Fruit fly (Drosophila melanogaster) whole organism, embryonic: ENCODE data around the gene DCP2.

Experiments
- Abd-B ChIP-seq: fragments of 200-800 bp; sonication (Bioruptor generic); optimal IDR thresholded peaks from 2 replicates; lab custom pipeline; 2018; ENCODE audit warnings: missing biosample characterization, mild to moderate bottlenecking, missing genetic modification characterization, moderate library complexity
- BtbVII ChIP-seq: fragments of 200-800 bp; sonication (Bioruptor generic); optimal IDR thresholded peaks from 3 replicates; lab custom pipeline; 2017; ENCODE audit warnings: missing biosample characterization, mild to moderate bottlenecking, missing genetic modification characterization
- CG10366 ChIP-seq: fragments of 200-800 bp; sonication (Bioruptor generic); IDR thresholded peaks from 2 replicates; pipeline ENCODE4 v1.3.6; 2022; ENCODE audit warnings: missing biosample characterization, missing genetic modification characterization
- CG10565 ChIP-seq: fragments of 200-800 bp; sonication (Bioruptor generic); optimal IDR thresholded peaks from 3 replicates; lab custom pipeline; 2016; ENCODE audit warnings: missing biosample characterization, mild to moderate bottlenecking, missing genetic modification characterization
- CG11723 ChIP-seq: fragments of 200-800 bp; sonication (Bioruptor generic); optimal IDR thresholded peaks from 2 replicates; lab custom pipeline; 2017; ENCODE audit warnings: missing biosample characterization, mild to moderate bottlenecking, missing genetic modification characterization
- CG12236 ChIP-seq: fragments of 200-800 bp; sonication (Bioruptor generic); optimal IDR thresholded peaks from 2 replicates; lab custom pipeline; 2016; ENCODE audit warnings: missing biosample characterization, missing genetic modification characterization
- CG12769 ChIP-seq: fragments of 200-800 bp; sonication (Bioruptor generic); optimal IDR thresholded peaks from 2 replicates; lab custom pipeline; 2019; ENCODE audit warnings: missing biosample characterization, mild to moderate bottlenecking, missing genetic modification characterization, moderate library complexity
- CG16863 ChIP-seq: fragments of 200-800 bp; sonication (Bioruptor generic); optimal IDR thresholded peaks from 3 replicates; lab custom pipeline; 2016; ENCODE audit warnings: missing biosample characterization, missing genetic modification characterization
- CG17359 ChIP-seq: fragments of 200-800 bp; sonication (Bioruptor generic); optimal IDR thresholded peaks from 3 replicates; lab custom pipeline; 2018; ENCODE audit warnings: missing biosample characterization, mild to moderate bottlenecking, missing genetic modification characterization, moderate library complexity
- CG30403 ChIP-seq: fragments of 200-800 bp; sonication (Bioruptor generic); optimal IDR thresholded peaks from 3 replicates; lab custom pipeline; 2016; ENCODE audit warnings: missing biosample characterization, missing genetic modification characterization
- CG3065 ChIP-seq: fragments of 200-800 bp; sonication (Bioruptor generic); optimal IDR thresholded peaks from 2 replicates; lab custom pipeline; 2016; ENCODE audit warnings: missing biosample characterization, missing genetic modification characterization
- CG3407 ChIP-seq: fragments of 200-800 bp; sonication (Bioruptor generic); optimal IDR thresholded peaks from 2 replicates; lab custom pipeline; 2018; ENCODE audit warnings: missing biosample characterization, mild to moderate bottlenecking, missing genetic modification characterization
- CG4730 ChIP-seq: fragments of 200-800 bp; sonication (Bioruptor generic); IDR thresholded peaks from 2 replicates; pipeline ENCODE4 v1.3.6; 2022; ENCODE audit warnings: missing biosample characterization, missing genetic modification characterization
- CG6791 ChIP-seq: fragments of 200-800 bp; sonication (Bioruptor generic); IDR thresholded peaks from 3 replicates; pipeline ENCODE4 v1.3.6; 2022; ENCODE audit warnings: missing biosample characterization, missing genetic modification characterization; ENCODE audit not compliant: partially characterized antibody
- CG6854 ChIP-seq: fragments of 200-800 bp; sonication (Bioruptor generic); optimal IDR thresholded peaks from 3 replicates; lab custom pipeline; 2017; ENCODE audit warnings: missing biosample characterization, mild to moderate bottlenecking, missing genetic modification characterization
- CG7556 ChIP-seq: fragments of 200-800 bp; sonication (Bioruptor generic); optimal IDR thresholded peaks from 2 replicates; lab custom pipeline; 2017; ENCODE audit warnings: missing biosample characterization, mild to moderate bottlenecking, missing genetic modification characterization
- CG7786 ChIP-seq: fragments of 200-800 bp; sonication (Bioruptor generic); optimal IDR thresholded peaks from 2 replicates; lab custom pipeline; 2016; ENCODE audit warnings: missing biosample characterization, missing genetic modification characterization
- CG8388 ChIP-seq: fragments of 200-800 bp; sonication (Bioruptor generic); optimal IDR thresholded peaks from 2 replicates; lab custom pipeline; 2019; ENCODE audit warnings: missing biosample characterization, mild to moderate bottlenecking, missing genetic modification characterization, moderate library complexity
- CG9797 ChIP-seq: fragments of 200-800 bp; sonication (Bioruptor generic); optimal IDR thresholded peaks from 3 replicates; lab custom pipeline; 2018; ENCODE audit warnings: missing biosample characterization, mild to moderate bottlenecking, missing genetic modification characterization
- CTCF ChIP-seq: fragments of 200-800 bp; sonication (Bioruptor generic); optimal IDR thresholded peaks from 2 replicates; lab custom pipeline; 2017; ENCODE audit warnings: missing biosample characterization, mild to moderate bottlenecking, missing genetic modification characterization, moderate library complexity
- Fer3 ChIP-seq: fragments of 200-800 bp; sonication (Bioruptor generic); optimal IDR thresholded peaks from 2 replicates; lab custom pipeline; 2018; ENCODE audit warnings: missing biosample characterization, mild to moderate bottlenecking, missing genetic modification characterization, moderate library complexity
- Hmr ChIP-seq: fragments of 200-800 bp; sonication (Bioruptor generic); optimal IDR thresholded peaks from 3 replicates; lab custom pipeline; 2017; ENCODE audit warnings: mild to moderate bottlenecking, missing biosample characterization, missing genetic modification reagents, missing genetic modification characterization
- Hr3 ChIP-seq: fragments of 200-800 bp; sonication (Bioruptor generic); optimal IDR thresholded peaks from 3 replicates; lab custom pipeline; 2016; ENCODE audit warnings: missing biosample characterization, missing genetic modification characterization
- Hr39 ChIP-seq: fragments of >200 bp; optimal IDR thresholded peaks from 2 replicates; lab custom pipeline; 2017
- Max ChIP-seq: fragments of 200-800 bp; sonication (Bioruptor generic); optimal IDR thresholded peaks from 2 replicates; lab custom pipeline; 2016; ENCODE audit warnings: missing biosample characterization, mild to moderate bottlenecking, missing genetic modification characterization
- Meics ChIP-seq: fragments of 200-800 bp; sonication (Bioruptor generic); optimal IDR thresholded peaks from 2 replicates; lab custom pipeline; 2017; ENCODE audit warnings: missing biosample characterization, mild to moderate bottlenecking, missing genetic modification characterization
- Nf-YB ChIP-seq: fragments of 200-800 bp; sonication (Bioruptor generic); optimal IDR thresholded peaks from 3 replicates; lab custom pipeline; 2019; ENCODE audit warnings: missing biosample characterization, mild to moderate bottlenecking, missing genetic modification characterization, moderate library complexity
- Stat92E ChIP-seq, 3 experiments: fragments of >200 bp in 2 of 3; fragments of 200-800 bp in 1 of 3; sonication (Bioruptor generic) in 1 of 3; optimal IDR thresholded peaks; 2 replicates each; lab custom pipeline; 2017 to 2019; ENCODE audit warnings: missing biosample characterization in 3 of 3, missing genetic modification characterization in 3 of 3, mild to moderate bottlenecking in 1 of 3, moderate library complexity in 1 of 3
- abd-A ChIP-seq: fragments of 200-800 bp; sonication (Bioruptor generic); optimal IDR thresholded peaks from 3 replicates; lab custom pipeline; 2019; ENCODE audit warnings: missing biosample characterization, mild to moderate bottlenecking, missing genetic modification characterization, moderate library complexity
- ara ChIP-seq: fragments of 200-800 bp; sonication (Bioruptor generic); IDR thresholded peaks from 2 replicates; pipeline ENCODE4 v1.3.6; 2022; ENCODE audit warnings: missing biosample characterization, missing genetic modification characterization
- az2 ChIP-seq: fragments of 200-800 bp; sonication (Bioruptor generic); optimal IDR thresholded peaks from 3 replicates; lab custom pipeline; 2016; ENCODE audit warnings: missing biosample characterization, missing genetic modification characterization
- bowl ChIP-seq: fragments of 200-800 bp; sonication (Bioruptor generic); IDR thresholded peaks from 2 replicates; pipeline ENCODE4 v1.3.6; 2022; ENCODE audit warnings: missing biosample characterization, missing genetic modification characterization
- chinmo ChIP-seq: fragments of 200-800 bp; sonication (Bioruptor generic); IDR thresholded peaks from 4 replicates; pipeline ENCODE4 v1.3.6; 2022; ENCODE audit warnings: missing biosample characterization, missing genetic modification characterization; ENCODE audit not compliant: partially characterized antibody
- dpn ChIP-seq, 2 experiments: fragments of 200-800 bp; sonication (Bioruptor generic); optimal IDR thresholded peaks; 3 replicates each; lab custom pipeline; 2016; ENCODE audit warnings: missing biosample characterization in 2 of 2, missing genetic modification characterization in 2 of 2
- hkb ChIP-seq, 2 experiments: fragments of 200-800 bp in 1 of 2; fragments of >200 bp in 1 of 2; sonication (Bioruptor generic) in 1 of 2; IDR thresholded peaks in 1 of 2; optimal IDR thresholded peaks in 1 of 2; 2 replicates each; pipeline versions ENCODE4 v1.3.6 to Lab custom; 2017 to 2022; ENCODE audit warnings: missing biosample characterization in 1 of 2, missing genetic modification characterization in 1 of 2
- ind ChIP-seq: fragments of 200-800 bp; sonication (Bioruptor generic); optimal IDR thresholded peaks from 3 replicates; lab custom pipeline; 2016; ENCODE audit warnings: missing biosample characterization, missing genetic modification characterization
- klu ChIP-seq: fragments of 200-800 bp; sonication (Bioruptor generic); IDR thresholded peaks from 2 replicates; pipeline ENCODE4 v1.3.6; 2022; ENCODE audit warnings: missing biosample characterization, missing genetic modification characterization
- lilli ChIP-seq: fragments of 200-800 bp; sonication (Bioruptor generic); optimal IDR thresholded peaks from 3 replicates; lab custom pipeline; 2016; ENCODE audit warnings: missing biosample characterization, missing genetic modification characterization
- nmo ChIP-seq: fragments of 200-800 bp; sonication (Bioruptor generic); optimal IDR thresholded peaks from 2 replicates; lab custom pipeline; 2018; ENCODE audit warnings: missing biosample characterization, mild to moderate bottlenecking, missing genetic modification characterization, moderate library complexity
- run ChIP-seq: fragments of 200-800 bp; sonication (Bioruptor generic); optimal IDR thresholded peaks from 3 replicates; lab custom pipeline; 2018; ENCODE audit warnings: missing biosample characterization, mild to moderate bottlenecking, missing genetic modification characterization
- slbo ChIP-seq: fragments of 200-800 bp; sonication (Bioruptor generic); IDR thresholded peaks from 2 replicates; pipeline ENCODE4 v1.3.6; 2022; ENCODE audit warnings: missing biosample characterization, missing genetic modification characterization
- slou ChIP-seq: fragments of 200-800 bp; sonication (Bioruptor generic); optimal IDR thresholded peaks from 3 replicates; lab custom pipeline; 2016; ENCODE audit warnings: missing biosample characterization, missing genetic modification characterization
- slp2 ChIP-seq: fragments of 200-800 bp; sonication (Bioruptor generic); optimal IDR thresholded peaks from 2 replicates; lab custom pipeline; 2016; ENCODE audit warnings: missing biosample characterization, missing genetic modification characterization
- sob ChIP-seq: fragments of 200-800 bp; sonication (Bioruptor generic); IDR thresholded peaks from 2 replicates; pipeline ENCODE4 v1.3.6; 2022; ENCODE audit warnings: missing biosample characterization, missing genetic modification characterization
- stc ChIP-seq: fragments of 200-800 bp; sonication (Bioruptor generic); IDR thresholded peaks from 2 replicates; pipeline ENCODE4 v1.3.6; 2022; ENCODE audit warnings: missing biosample characterization, missing genetic modification characterization
- tap ChIP-seq: fragments of 200-800 bp; optimal IDR thresholded peaks from 3 replicates; lab custom pipeline; 2019; ENCODE audit warnings: missing biosample characterization, mild to moderate bottlenecking, missing genetic modification characterization, moderate library complexity
- tna ChIP-seq: fragments of 200-800 bp; sonication (Bioruptor generic); IDR thresholded peaks from 2 replicates; pipeline ENCODE4 v1.3.6; 2022; ENCODE audit warnings: missing biosample characterization, missing genetic modification characterization; ENCODE audit not compliant: partially characterized antibody
- trh ChIP-seq: fragments of 200-800 bp; sonication (Bioruptor generic); optimal IDR thresholded peaks from 2 replicates; lab custom pipeline; 2016; ENCODE audit warnings: missing biosample characterization, missing genetic modification characterization
- tup ChIP-seq: fragments of 200-800 bp; sonication (Bioruptor generic); optimal IDR thresholded peaks from 2 replicates; lab custom pipeline; 2016; ENCODE audit warnings: missing biosample characterization, mild to moderate bottlenecking, missing genetic modification characterization, moderate library complexity
- wdn ChIP-seq: fragments of 200-800 bp; sonication (Bioruptor generic); IDR thresholded peaks from 2 replicates; pipeline ENCODE4 v1.3.6; 2022; ENCODE audit warnings: missing biosample characterization, missing genetic modification characterization
- wek ChIP-seq: fragments of 200-800 bp; sonication (Bioruptor generic); optimal IDR thresholded peaks from 3 replicates; lab custom pipeline; 2018; ENCODE audit warnings: missing biosample characterization, mild to moderate bottlenecking, missing genetic modification characterization, moderate library complexity
- z ChIP-seq: fragments of 200-800 bp; sonication (Bioruptor generic); IDR thresholded peaks from 3 replicates; pipeline ENCODE4 v1.3.6; 2022; ENCODE audit warnings: missing biosample characterization, missing genetic modification characterization

The DCP2 gene

dm6 chr3L:15794311-15794710 is 31.9 kb downstream of the DCP2 start (continued):
- peak in 1 of 2 experiments; percentile 26 for TF ChIP-seq dpn (GFP tag; optimal IDR thresholded peaks at IDR 0.05; lab: Kevin White, UChicago)
- TF ChIP-seq tna (GFP tag; lab: Robert Waterston, UW) = no peak
- peak; percentile 29 for TF ChIP-seq Hmr (GFP tag; lab: Kevin White, UChicago)
- TF ChIP-seq CG7556 (GFP tag; lab: Kevin White, UChicago) = peak; percentile 54
- TF ChIP-seq hkb (optimal IDR thresholded peaks at IDR 0.05; lab: Kevin White, UChicago) = no peak
- TF ChIP-seq hkb (GFP tag; IDR thresholded peaks at IDR 0.05; lab: Robert Waterston, UW) = peak; percentile 37; the same call in 1 of the 2 replicates
- peak; percentile 46 for TF ChIP-seq lilli
- TF ChIP-seq ind (GFP tag; lab: Kevin White, UChicago) = no peak
- peak; percentile 45 for TF ChIP-seq CG8388
- peak; percentile 26 for TF ChIP-seq CG7786 (GFP tag; lab: Kevin White, UChicago)
- TF ChIP-seq slbo (GFP tag; lab: Robert Waterston, UW) = peak; percentile 38
- TF ChIP-seq nmo = peak; percentile 57
- TF ChIP-seq slou = no peak
- TF ChIP-seq chinmo (GFP tag; lab: Robert Waterston, UW) = no peak
- TF ChIP-seq tup (GFP tag; lab: Kevin White, UChicago) = peak; percentile 12
- TF ChIP-seq wek (GFP tag; lab: Kevin White, UChicago) = no peak
- TF ChIP-seq klu (GFP tag; lab: Robert Waterston, UW) = no peak
- TF ChIP-seq CG3407 (GFP tag; lab: Kevin White, UChicago) = no peak
- no peak for TF ChIP-seq ara (GFP tag; lab: Robert Waterston, UW)
- no peak for TF ChIP-seq sob (GFP tag; lab: Robert Waterston, UW)
- TF ChIP-seq trh (GFP tag; lab: Kevin White, UChicago) = no peak
- no peak; the same call in none of the 2 replicates for TF ChIP-seq wdn (GFP tag; lab: Robert Waterston, UW)
- no peak for TF ChIP-seq bowl (GFP tag; lab: Robert Waterston, UW)
- no peak for TF ChIP-seq stc (GFP tag; lab: Robert Waterston, UW)
- TF ChIP-seq Hr39 = no peak
- TF ChIP-seq CG9797 (GFP tag; lab: Kevin White, UChicago) = no peak
- no peak for TF ChIP-seq Fer3 (tag; lab: Kevin White, UChicago)
- peak; percentile 6 for TF ChIP-seq CG12769 (tag; lab: Kevin White, UChicago)
- no peak for TF ChIP-seq BtbVII (GFP tag; lab: Kevin White, UChicago)
- no peak for TF ChIP-seq CTCF (GFP tag; lab: Kevin White, UChicago)
- no peak for TF ChIP-seq CG4730 (GFP tag; lab: Robert Waterston, UW)
- peak; percentile 52 for TF ChIP-seq CG17359 (tag; lab: Kevin White, UChicago)
- TF ChIP-seq abd-A (tag; lab: Kevin White, UChicago) = no peak
- no peak for TF ChIP-seq Stat92E (GFP tag; optimal IDR thresholded peaks at IDR 0.05; lab: Kevin White, UChicago)
- TF ChIP-seq CG10565 = no peak
- no peak for TF ChIP-seq Meics
- TF ChIP-seq z (GFP tag; lab: Robert Waterston, UW) = no peak
- no peak for TF ChIP-seq tap
- TF ChIP-seq Hr3 (GFP tag; lab: Kevin White, UChicago) = peak; percentile 3
- no peak for TF ChIP-seq CG12236 (GFP tag; lab: Kevin White, UChicago)
- no peak for TF ChIP-seq run
- no peak for TF ChIP-seq CG3065 (GFP tag; lab: Kevin White, UChicago)
- peak; percentile 36 for TF ChIP-seq az2 (GFP tag; lab: Kevin White, UChicago)
- TF ChIP-seq CG30403 = peak; percentile 44
- TF ChIP-seq CG11723 (GFP tag; lab: Kevin White, UChicago) = no peak
- TF ChIP-seq slp2 = no peak
- no peak for TF ChIP-seq CG6791 (GFP tag; lab: Robert Waterston, UW)
- TF ChIP-seq Max (GFP tag; lab: Kevin White, UChicago) = no peak
- peak; percentile 49; the same call in 1 of the 2 replicates for TF ChIP-seq CG10366 (GFP tag; lab: Robert Waterston, UW)
- no peak for TF ChIP-seq CG6854 (GFP tag; lab: Kevin White, UChicago)
- TF ChIP-seq Nf-YB (GFP tag; lab: Kevin White, UChicago) = peak; percentile 19
- no peak for TF ChIP-seq CG16863 (GFP tag; lab: Kevin White, UChicago)
- no peak for TF ChIP-seq Abd-B (GFP tag; lab: Kevin White, UChicago)
